Fruit fly (Drosophila melanogaster) whole organism, embryonic: ENCODE data around the gene Tbcd.

Experiments
- Antp ChIP-seq: fragments of 200-800 bp; sonication (Bioruptor generic); optimal IDR thresholded peaks from 3 replicates; lab custom pipeline; 2016; ENCODE audit warnings: missing biosample characterization, missing genetic modification characterization
- B-H2 ChIP-seq: fragments of 200-800 bp; sonication (Bioruptor generic); optimal IDR thresholded peaks from 2 replicates; lab custom pipeline; 2018; ENCODE audit warnings: missing biosample characterization, mild to moderate bottlenecking, missing genetic modification characterization
- BEAF-32 ChIP-seq: fragments of 200-800 bp; sonication (Bioruptor generic); optimal IDR thresholded peaks from 3 replicates; lab custom pipeline; 2017; ENCODE audit warnings: missing biosample characterization, missing genetic modification characterization, mild to moderate bottlenecking, moderate library complexity, missing genetic modification reagents
- CG10267 ChIP-seq: fragments of 200-800 bp; sonication (Bioruptor generic); optimal IDR thresholded peaks from 2 replicates; lab custom pipeline; 2018; ENCODE audit warnings: missing biosample characterization, mild to moderate bottlenecking, missing genetic modification characterization, moderate library complexity
- CG10654 ChIP-seq: fragments of 200-800 bp; sonication (Bioruptor generic); optimal IDR thresholded peaks from 2 replicates; lab custom pipeline; 2016; ENCODE audit warnings: missing biosample characterization, missing genetic modification characterization
- CG11695 ChIP-seq: fragments of 200-800 bp; sonication (Bioruptor generic); IDR thresholded peaks from 3 replicates; pipeline ENCODE4 v1.3.6; 2022; ENCODE audit warnings: missing biosample characterization, missing genetic modification characterization
- CG13894 ChIP-seq: fragments of 200-800 bp; sonication (Bioruptor generic); optimal IDR thresholded peaks from 3 replicates; lab custom pipeline; 2018; ENCODE audit warnings: missing biosample characterization, mild to moderate bottlenecking, missing genetic modification characterization, moderate library complexity
- CG14710 ChIP-seq: fragments of 200-800 bp; sonication (Bioruptor generic); optimal IDR thresholded peaks from 3 replicates; lab custom pipeline; 2019; ENCODE audit warnings: missing biosample characterization, mild to moderate bottlenecking, missing genetic modification characterization, moderate library complexity
- CG15479 ChIP-seq: fragments of 200-800 bp; sonication (Bioruptor generic); optimal IDR thresholded peaks from 3 replicates; lab custom pipeline; 2019; ENCODE audit warnings: missing biosample characterization, mild to moderate bottlenecking, missing genetic modification characterization, moderate library complexity
- CG15696 ChIP-seq: fragments of 200-800 bp; sonication (Bioruptor generic); optimal IDR thresholded peaks from 2 replicates; lab custom pipeline; 2019; ENCODE audit warnings: missing biosample characterization, mild to moderate bottlenecking, missing genetic modification characterization, moderate library complexity
- CG16815 ChIP-seq: fragments of 200-800 bp; sonication (Bioruptor generic); optimal IDR thresholded peaks from 3 replicates; lab custom pipeline; 2017; ENCODE audit warnings: missing biosample characterization, mild to moderate bottlenecking, missing genetic modification characterization
- CG2120 ChIP-seq: fragments of 200-800 bp; sonication (Bioruptor generic); optimal IDR thresholded peaks from 3 replicates; lab custom pipeline; 2016; ENCODE audit warnings: missing biosample characterization, missing genetic modification characterization
- CG2199 ChIP-seq: fragments of 200-800 bp; sonication (Bioruptor generic); IDR thresholded peaks from 3 replicates; pipeline ENCODE4 v1.3.6; 2022; ENCODE audit warnings: missing biosample characterization, missing genetic modification characterization
- CG30403 ChIP-seq: fragments of 200-800 bp; sonication (Bioruptor generic); optimal IDR thresholded peaks from 3 replicates; lab custom pipeline; 2016; ENCODE audit warnings: missing biosample characterization, missing genetic modification characterization
- CG31224 ChIP-seq: fragments of 200-800 bp; sonication (Bioruptor generic); IDR thresholded peaks from 2 replicates; pipeline ENCODE4 v1.3.6; 2022; ENCODE audit warnings: missing biosample characterization, missing genetic modification characterization
- CG32767 ChIP-seq: fragments of 200-800 bp; sonication (Bioruptor generic); IDR thresholded peaks from 2 replicates; pipeline ENCODE4 v1.3.6; 2022; ENCODE audit warnings: missing biosample characterization, missing genetic modification characterization
- CG33213 ChIP-seq: fragments of 200-800 bp; sonication (Bioruptor generic); optimal IDR thresholded peaks from 3 replicates; lab custom pipeline; 2016; ENCODE audit warnings: missing biosample characterization, missing genetic modification characterization
- CG4424 ChIP-seq: fragments of 200-800 bp; sonication (Bioruptor generic); optimal IDR thresholded peaks from 3 replicates; lab custom pipeline; 2016; ENCODE audit warnings: missing biosample characterization, missing genetic modification characterization
- CG5245 ChIP-seq: fragments of 200-800 bp; sonication (Bioruptor generic); optimal IDR thresholded peaks from 3 replicates; lab custom pipeline; 2016; ENCODE audit warnings: missing biosample characterization, missing genetic modification characterization
- CG6254 ChIP-seq: fragments of 200-800 bp; sonication (Bioruptor generic); optimal IDR thresholded peaks from 3 replicates; lab custom pipeline; 2017; ENCODE audit warnings: mild to moderate bottlenecking, missing biosample characterization, missing genetic modification reagents, missing genetic modification characterization
- CG6272 ChIP-seq: fragments of 200-800 bp; sonication (Bioruptor generic); IDR thresholded peaks from 2 replicates; pipeline ENCODE4 v1.3.6; 2022; ENCODE audit warnings: missing biosample characterization, missing genetic modification characterization
- CG6854 ChIP-seq: fragments of 200-800 bp; sonication (Bioruptor generic); optimal IDR thresholded peaks from 3 replicates; lab custom pipeline; 2017; ENCODE audit warnings: missing biosample characterization, mild to moderate bottlenecking, missing genetic modification characterization
- CG7357 ChIP-seq: fragments of 200-800 bp; sonication (Bioruptor generic); IDR thresholded peaks from 3 replicates; pipeline ENCODE4 v1.3.6; 2022; ENCODE audit warnings: missing biosample characterization, missing genetic modification characterization
- CG7556 ChIP-seq: fragments of 200-800 bp; sonication (Bioruptor generic); optimal IDR thresholded peaks from 2 replicates; lab custom pipeline; 2017; ENCODE audit warnings: missing biosample characterization, mild to moderate bottlenecking, missing genetic modification characterization
- CG9932 ChIP-seq: fragments of 200-800 bp; sonication (Bioruptor generic); IDR thresholded peaks from 2 replicates; pipeline ENCODE4 v1.3.6; 2022; ENCODE audit warnings: missing biosample characterization, missing genetic modification characterization
- CoRest ChIP-seq: fragments of 200-800 bp; sonication (Bioruptor generic); optimal IDR thresholded peaks from 3 replicates; lab custom pipeline; 2018; ENCODE audit warnings: missing biosample characterization, mild to moderate bottlenecking, missing genetic modification characterization, moderate library complexity
- Elba2 ChIP-seq: fragments of 200-800 bp; sonication (Bioruptor generic); optimal IDR thresholded peaks from 3 replicates; lab custom pipeline; 2016; ENCODE audit warnings: missing biosample characterization, missing genetic modification characterization
- Fer2 ChIP-seq: fragments of 200-800 bp; sonication (Bioruptor generic); optimal IDR thresholded peaks from 2 replicates; lab custom pipeline; 2018; ENCODE audit warnings: missing biosample characterization, mild to moderate bottlenecking, missing genetic modification characterization, moderate library complexity
- HLH54F ChIP-seq: fragments of 200-800 bp; sonication (Bioruptor generic); optimal IDR thresholded peaks from 3 replicates; lab custom pipeline; 2016; ENCODE audit warnings: missing biosample characterization, missing genetic modification characterization
- Hr51 ChIP-seq, 2 experiments: fragments of 200-800 bp; sonication (Bioruptor generic); optimal IDR thresholded peaks; 2 replicates in 1 of 2; 3 replicates in 1 of 2; lab custom pipeline; 2016 to 2018; ENCODE audit warnings: missing biosample characterization in 2 of 2, missing genetic modification characterization in 2 of 2, mild to moderate bottlenecking in 1 of 2, moderate library complexity in 1 of 2
- Lhr ChIP-seq: fragments of 200-800 bp; sonication (Bioruptor generic); optimal IDR thresholded peaks from 3 replicates; lab custom pipeline; 2017; ENCODE audit warnings: mild to moderate bottlenecking, missing biosample characterization, missing genetic modification reagents, missing genetic modification characterization
- Lpt ChIP-seq: fragments of >200 bp; optimal IDR thresholded peaks from 2 replicates; lab custom pipeline; 2018; ENCODE audit warnings: missing biosample characterization, missing genetic modification characterization
- NfI ChIP-seq: fragments of 200-800 bp; sonication (Bioruptor generic); optimal IDR thresholded peaks from 3 replicates; lab custom pipeline; 2018; ENCODE audit warnings: missing biosample characterization, mild to moderate bottlenecking, missing genetic modification characterization, moderate library complexity
- Oli ChIP-seq: fragments of 200-800 bp; sonication (Bioruptor generic); optimal IDR thresholded peaks from 2 replicates; lab custom pipeline; 2018; ENCODE audit warnings: missing biosample characterization, mild to moderate bottlenecking, missing genetic modification characterization, moderate library complexity
- Poxn ChIP-seq: fragments of 200-800 bp; sonication (Bioruptor generic); IDR thresholded peaks from 2 replicates; pipeline ENCODE4 v1.3.6; 2022; ENCODE audit warnings: missing biosample characterization, missing genetic modification characterization
- Ravus ChIP-seq: fragments of 200-800 bp; sonication (Bioruptor generic); IDR thresholded peaks from 2 replicates; pipeline ENCODE4 v1.3.6; 2022; ENCODE audit warnings: missing biosample characterization, missing genetic modification characterization
- Scr ChIP-seq: fragments of 200-800 bp; sonication (Bioruptor generic); IDR thresholded peaks from 2 replicates; pipeline ENCODE4 v1.3.6; 2022; ENCODE audit warnings: missing biosample characterization, missing genetic modification characterization; ENCODE audit not compliant: partially characterized antibody
- br ChIP-seq: fragments of >200 bp; optimal IDR thresholded peaks from 2 replicates; lab custom pipeline; 2017
- cg ChIP-seq: fragments of 200-800 bp; sonication (Bioruptor generic); optimal IDR thresholded peaks from 3 replicates; lab custom pipeline; 2019; ENCODE audit warnings: missing biosample characterization, mild to moderate bottlenecking, missing genetic modification characterization, moderate library complexity
- dmrt11E ChIP-seq: fragments of 200-800 bp; sonication (Bioruptor generic); optimal IDR thresholded peaks from 3 replicates; lab custom pipeline; 2018; ENCODE audit warnings: missing biosample characterization, mild to moderate bottlenecking, missing genetic modification characterization, moderate library complexity
- ewg ChIP-seq: fragments of 200-800 bp; sonication (Bioruptor generic); optimal IDR thresholded peaks from 3 replicates; lab custom pipeline; 2017; ENCODE audit warnings: mild to moderate bottlenecking, missing biosample characterization, missing genetic modification reagents, missing genetic modification characterization
- gem ChIP-seq: fragments of 200-800 bp; sonication (Bioruptor generic); optimal IDR thresholded peaks from 2 replicates; lab custom pipeline; 2019; ENCODE audit warnings: missing biosample characterization, mild to moderate bottlenecking, missing genetic modification characterization, moderate library complexity
- klu ChIP-seq: fragments of 200-800 bp; sonication (Bioruptor generic); IDR thresholded peaks from 2 replicates; pipeline ENCODE4 v1.3.6; 2022; ENCODE audit warnings: missing biosample characterization, missing genetic modification characterization
- kni ChIP-seq: fragments of 200-800 bp; sonication (Bioruptor generic); optimal IDR thresholded peaks from 3 replicates; lab custom pipeline; 2017; ENCODE audit warnings: mild to moderate bottlenecking, missing biosample characterization, missing genetic modification reagents, missing genetic modification characterization
- lola ChIP-seq, 3 experiments: fragments of >200 bp in 2 of 3; fragments of 200-800 bp in 1 of 3; sonication (Bioruptor generic) in 1 of 3; optimal IDR thresholded peaks; 2 replicates each; lab custom pipeline; 2017 to 2019; ENCODE audit warnings: missing biosample characterization in 3 of 3, missing genetic modification characterization in 3 of 3, mild to moderate bottlenecking in 1 of 3, moderate library complexity in 1 of 3
- p53 ChIP-seq: fragments of 200-800 bp; sonication (Bioruptor generic); optimal IDR thresholded peaks from 2 replicates; lab custom pipeline; 2016; ENCODE audit warnings: missing biosample characterization, missing genetic modification characterization
- pita ChIP-seq: fragments of 200-800 bp; sonication (Bioruptor generic); optimal IDR thresholded peaks from 2 replicates; lab custom pipeline; 2017; ENCODE audit warnings: missing biosample characterization, mild to moderate bottlenecking, missing genetic modification characterization
- ro ChIP-seq: fragments of 200-800 bp; sonication (Bioruptor generic); IDR thresholded peaks from 2 replicates; pipeline ENCODE4 v1.3.6; 2022; ENCODE audit warnings: missing biosample characterization, missing genetic modification characterization
- tup ChIP-seq: fragments of 200-800 bp; sonication (Bioruptor generic); optimal IDR thresholded peaks from 2 replicates; lab custom pipeline; 2016; ENCODE audit warnings: missing biosample characterization, mild to moderate bottlenecking, missing genetic modification characterization, moderate library complexity
- zen2 ChIP-seq: fragments of 200-800 bp; sonication (Bioruptor generic); IDR thresholded peaks from 3 replicates; pipeline ENCODE4 v1.3.6; 2022; ENCODE audit warnings: missing biosample characterization, missing genetic modification characterization; ENCODE audit not compliant: partially characterized antibody

The Tbcd gene

dm6 chr2L:2189100-2189499, 41.8 kb downstream of the Tbcd start (continued):
- TF ChIP-seq cg (no peak), CoRest (tag; lab: Kevin White, UChicago) (peak; percentile 68), Elba2 (GFP tag; lab: Kevin White, UChicago) (no peak), Oli (tag; lab: Kevin White, UChicago) (peak; percentile 65), CG6254 (GFP tag; lab: Kevin White, UChicago) (peak; percentile 72), CG33213 (GFP tag; lab: Kevin White, UChicago) (peak; percentile 66), Ravus (GFP tag; lab: Robert Waterston, UW) (no peak), CG32767 (GFP tag; lab: Robert Waterston, UW) (no peak), Poxn (GFP tag; lab: Robert Waterston, UW) (no peak), CG7357 (GFP tag; lab: Robert Waterston, UW) (peak; percentile 54; the same call in 1 of the 3 replicates), CG6272 (GFP tag; lab: Robert Waterston, UW) (no peak), CG14710 (tag; lab: Kevin White, UChicago) (peak; percentile 85), CG15696 (tag; lab: Kevin White, UChicago) (peak; percentile 68), Scr (GFP tag; lab: Robert Waterston, UW) (no peak), HLH54F (GFP tag; lab: Kevin White, UChicago) (no peak), NfI (GFP tag; lab: Kevin White, UChicago) (peak; percentile 27), CG7556 (GFP tag; lab: Kevin White, UChicago) (peak; percentile 61), CG10654 (GFP tag; lab: Kevin White, UChicago) (peak; percentile 64), CG15479 (no peak), dmrt11E (tag; lab: Kevin White, UChicago) (peak; percentile 93), CG6854 (GFP tag; lab: Kevin White, UChicago) (no peak), tup (GFP tag; lab: Kevin White, UChicago) (peak; percentile 14), Lpt (GFP tag; lab: Kevin White, UChicago) (no peak), CG31224 (GFP tag; lab: Robert Waterston, UW) (no peak), Fer2 (tag; lab: Kevin White, UChicago) (no peak), lola (GFP tag; optimal IDR thresholded peaks at IDR 0.05; lab: Kevin White, UChicago) (peak in 1 of 3 experiments; percentile 89), zen2 (GFP tag; lab: Robert Waterston, UW) (no peak), p53 (GFP tag; lab: Kevin White, UChicago) (no peak), ro (peak; percentile 49; the same call in 1 of the 2 replicates), CG30403 (GFP tag; lab: Kevin White, UChicago) (peak; percentile 60), CG9932 (GFP tag; lab: Robert Waterston, UW) (no peak), BEAF-32 (GFP tag; lab: Kevin White, UChicago) (no peak), CG10267 (peak; percentile 76), CG16815 (peak; percentile 72), kni (GFP tag; lab: Kevin White, UChicago) (peak; percentile 68), CG4424 (GFP tag; lab: Kevin White, UChicago) (peak; percentile 79), ewg (GFP tag; lab: Kevin White, UChicago) (peak; percentile 42), Antp (GFP tag; lab: Kevin White, UChicago) (peak; percentile 65), CG11695 (GFP tag; lab: Robert Waterston, UW) (0 out of 3 replicates have a peak, but pooled peaks have one; percentile 45), Hr51 (GFP tag; optimal IDR thresholded peaks at IDR 0.05; lab: Kevin White, UChicago) (peak in 1 of 2 experiments; percentile 27), Lhr (peak; percentile 60), pita (GFP tag; lab: Kevin White, UChicago) (no peak), B-H2 (GFP tag; lab: Kevin White, UChicago) (no peak), klu (GFP tag; lab: Robert Waterston, UW) (no peak), CG2120 (GFP tag; lab: Kevin White, UChicago) (no peak), br (lab: Kevin White, UChicago) (no peak), CG5245 (GFP tag; lab: Kevin White, UChicago) (peak; percentile 65), CG2199 (no peak), gem (tag; lab: Kevin White, UChicago) (peak; percentile 84), CG13894 (tag; lab: Kevin White, UChicago) (no peak)
